Worm (Caenorhabditis elegans) whole organism, L4 larva: ENCODE results near the gene Y48B6A.5.

Experiments used
- D1046.2 ChIP-seq: fragments of 200-800 bp; sonication (Bioruptor generic); IDR thresholded peaks from 2 replicates; pipeline ENCODE4 v1.3.6; 2022; ENCODE audit warnings: missing genetic modification characterization, missing compliant biosample characterization
- F37D6.2 ChIP-seq: sonication (generic microtip); optimal IDR thresholded peaks from 2 replicates; lab custom pipeline; 2016; ENCODE audit warnings: mild to moderate bottlenecking, missing genetic modification characterization, missing compliant biosample characterization
- R02D3.7 ChIP-seq: fragments of 150-350 bp; sonication (generic microtip); optimal IDR thresholded peaks from 3 replicates; lab custom pipeline; 2014; ENCODE audit warnings: missing biosample characterization, missing genetic modification characterization
- T26A8.4 ChIP-seq: fragments of 200-800 bp; sonication (Bioruptor generic); IDR thresholded peaks from 2 replicates; pipeline ENCODE4 v1.3.6; 2022; ENCODE audit warnings: missing genetic modification characterization, missing compliant biosample characterization
- Y48G9A.11 ChIP-seq: fragments of 200-800 bp; sonication (Bioruptor generic); IDR thresholded peaks from 2 replicates; pipeline ENCODE4 v1.3.6; 2022; ENCODE audit warnings: missing genetic modification reagents, missing genetic modification characterization, missing compliant biosample characterization
- aly-2 ChIP-seq: sonication (generic microtip); optimal IDR thresholded peaks from 2 replicates; lab custom pipeline; 2018; ENCODE audit warnings: missing biosample characterization, missing genetic modification characterization
- arid-1 ChIP-seq: fragments of 200-800 bp; sonication (Bioruptor generic); conservative IDR thresholded peaks from 2 replicates; pipeline ENCODE4 v1.3.6; 2022; ENCODE audit warnings: missing genetic modification reagents, missing genetic modification characterization, missing compliant biosample characterization
- ceh-62 ChIP-seq: sonication (generic microtip); optimal IDR thresholded peaks from 2 replicates; lab custom pipeline; 2017; ENCODE audit warnings: missing biosample characterization, missing genetic modification characterization
- ceh-82 ChIP-seq: sonication (generic microtip); optimal IDR thresholded peaks from 2 replicates; lab custom pipeline; 2017; ENCODE audit warnings: missing biosample characterization, missing genetic modification characterization
- ces-1 ChIP-seq: fragments of 150-350 bp; sonication (generic microtip); optimal IDR thresholded peaks from 4 replicates; lab custom pipeline; 2014; ENCODE audit warnings: missing biosample characterization, missing genetic modification reagents, missing genetic modification characterization
- cey-2 ChIP-seq: sonication (generic microtip); optimal IDR thresholded peaks from 3 replicates; lab custom pipeline; 2017; ENCODE audit warnings: missing genetic modification characterization, mild to moderate bottlenecking, missing compliant biosample characterization, antibody characterized with exemption, borderline replicate concordance; ENCODE audit not compliant: insufficient read depth
- duxl-1 ChIP-seq: sonication (generic microtip); optimal IDR thresholded peaks from 2 replicates; lab custom pipeline; 2016; ENCODE audit warnings: mild to moderate bottlenecking, missing genetic modification characterization, moderate library complexity, missing compliant biosample characterization; ENCODE audit not compliant: poor library complexity
- egl-43 ChIP-seq: fragments of 200-800 bp; sonication (Bioruptor generic); IDR thresholded peaks from 2 replicates; pipeline ENCODE4 v1.3.6; 2022; ENCODE audit warnings: missing genetic modification reagents, missing genetic modification characterization, missing compliant biosample characterization
- fkh-10 ChIP-seq: fragments of 150-350 bp; optimal IDR thresholded peaks from 2 replicates; lab custom pipeline; 2014; ENCODE audit warnings: missing biosample characterization, missing genetic modification reagents, missing genetic modification characterization
- fos-1 ChIP-seq: fragments of 150-350 bp; optimal IDR thresholded peaks from 2 replicates; lab custom pipeline; 2014; ENCODE audit warnings: missing biosample characterization, missing genetic modification characterization
- gei-8 ChIP-seq: fragments of 200-800 bp; sonication (Bioruptor generic); optimal IDR thresholded peaks from 2 replicates; lab custom pipeline; 2018; ENCODE audit warnings: mild to moderate bottlenecking, missing genetic modification characterization, missing compliant biosample characterization
- hif-1 ChIP-seq, 2 experiments: sonication (generic microtip); optimal IDR thresholded peaks; 2 replicates each; lab custom pipeline; 2016 to 2017; ENCODE audit warnings: missing compliant biosample characterization in 2 of 2, missing genetic modification characterization in 2 of 2, missing genetic modification reagents in 2 of 2, missing genotype in 2 of 2, mild to moderate bottlenecking in 1 of 2
- lim-7 ChIP-seq: fragments of 200-800 bp; sonication (Bioruptor generic); IDR thresholded peaks from 2 replicates; pipeline ENCODE4 v1.3.6; 2022; ENCODE audit warnings: missing genetic modification characterization, missing compliant biosample characterization
- lin-1 ChIP-seq: fragments of 200-800 bp; sonication (Bioruptor generic); IDR thresholded peaks from 2 replicates; pipeline ENCODE4 v1.3.6; 2022; ENCODE audit warnings: missing genetic modification reagents, missing genetic modification characterization, missing compliant biosample characterization
- lin-13 ChIP-seq: fragments of 150-350 bp; optimal IDR thresholded peaks from 2 replicates; lab custom pipeline; 2014; ENCODE audit warnings: missing biosample characterization, missing genetic modification reagents, missing genetic modification characterization
- lin-38 ChIP-seq: fragments of 200-800 bp; sonication (Bioruptor generic); IDR thresholded peaks from 2 replicates; pipeline ENCODE4 v1.3.6; 2022; ENCODE audit warnings: missing genetic modification reagents, missing genetic modification characterization, missing compliant biosample characterization
- lir-3 ChIP-seq: sonication (generic microtip); optimal IDR thresholded peaks from 2 replicates; lab custom pipeline; 2016; ENCODE audit warnings: mild to moderate bottlenecking, missing genetic modification characterization, missing compliant biosample characterization
- lsy-2 ChIP-seq, 2 experiments: fragments of 150-350 bp in 1 of 2; sonication (generic microtip) in 1 of 2; optimal IDR thresholded peaks; 2 replicates each; lab custom pipeline; 2014 to 2017; ENCODE audit warnings: missing biosample characterization in 2 of 2, missing genetic modification characterization in 2 of 2
- mep-1 ChIP-seq: fragments of 150-350 bp; sonication (generic microtip); optimal IDR thresholded peaks from 3 replicates; lab custom pipeline; 2014; ENCODE audit warnings: missing biosample characterization, missing genetic modification characterization
- mxl-2 ChIP-seq: fragments of 200-800 bp; sonication (Bioruptor generic); conservative IDR thresholded peaks from 2 replicates; pipeline ENCODE4 v1.3.6; 2022; ENCODE audit warnings: missing genetic modification reagents, missing genetic modification characterization, missing compliant biosample characterization
- nhr-11 ChIP-seq: fragments of 150-350 bp; optimal IDR thresholded peaks from 2 replicates; lab custom pipeline; 2014; ENCODE audit warnings: missing biosample characterization, missing genetic modification characterization
- nhr-25 ChIP-seq: sonication (generic microtip); optimal IDR thresholded peaks from 2 replicates; lab custom pipeline; 2017; ENCODE audit warnings: missing genetic modification characterization, mild to moderate bottlenecking, missing compliant biosample characterization, antibody characterized with exemption, moderate library complexity, borderline replicate concordance; ENCODE audit not compliant: insufficient read depth
- nhr-6 ChIP-seq: fragments of 150-350 bp; optimal IDR thresholded peaks from 2 replicates; lab custom pipeline; 2014; ENCODE audit warnings: missing biosample characterization, missing genetic modification characterization
- nhr-76 ChIP-seq: fragments of 150-350 bp; optimal IDR thresholded peaks from 2 replicates; lab custom pipeline; 2014; ENCODE audit warnings: missing biosample characterization, missing genetic modification characterization
- nhr-77 ChIP-seq: fragments of 150-350 bp; optimal IDR thresholded peaks from 2 replicates; lab custom pipeline; 2014; ENCODE audit warnings: missing biosample characterization, missing genetic modification characterization
- pha-4 ChIP-seq, 2 experiments: fragments of 150-350 bp in 1 of 2; fragments of 200-800 bp in 1 of 2; sonication (Bioruptor generic) in 1 of 2; IDR thresholded peaks in 1 of 2; optimal IDR thresholded peaks in 1 of 2; 2 replicates each; pipeline versions ENCODE4 v1.3.6 to Lab custom; 2014 to 2022; ENCODE audit warnings: missing genetic modification characterization in 2 of 2, missing genetic modification reagents in 2 of 2, missing biosample characterization in 1 of 2, missing compliant biosample characterization in 1 of 2
- php-3 ChIP-seq: fragments of 200-800 bp; sonication (Bioruptor generic); IDR thresholded peaks from 2 replicates; pipeline ENCODE4 v1.3.6; 2022; ENCODE audit warnings: missing genetic modification reagents, missing genetic modification characterization, missing compliant biosample characterization
- pqm-1 ChIP-seq: sonication (generic microtip); optimal IDR thresholded peaks from 2 replicates; lab custom pipeline; 2017; ENCODE audit warnings: missing biosample characterization, missing genetic modification characterization
- rbr-2 ChIP-seq: sonication (generic microtip); optimal IDR thresholded peaks from 2 replicates; lab custom pipeline; 2016; ENCODE audit warnings: missing genotype, missing genetic modification characterization, missing compliant biosample characterization
- saeg-2 ChIP-seq: fragments of 200-800 bp; sonication (Bioruptor generic); IDR thresholded peaks from 2 replicates; pipeline ENCODE4 v1.3.6; 2022; ENCODE audit warnings: missing genetic modification reagents, missing genetic modification characterization, missing compliant biosample characterization
- set-16 ChIP-seq: fragments of 200-800 bp; sonication (Bioruptor generic); IDR thresholded peaks from 2 replicates; pipeline ENCODE4 v1.3.6; 2022; ENCODE audit warnings: missing genetic modification reagents, missing genetic modification characterization, missing compliant biosample characterization
- spr-3 ChIP-seq: fragments of 200-800 bp; sonication (Bioruptor generic); optimal IDR thresholded peaks from 2 replicates; lab custom pipeline; 2018; ENCODE audit warnings: mild to moderate bottlenecking, missing genetic modification characterization, missing compliant biosample characterization
- tra-1 ChIP-seq: fragments of 200-800 bp; sonication (Bioruptor generic); IDR thresholded peaks from 2 replicates; pipeline ENCODE4 v1.3.6; 2022; ENCODE audit warnings: missing genetic modification reagents, missing genetic modification characterization, missing compliant biosample characterization
- unc-39 ChIP-seq: sonication (generic microtip); optimal IDR thresholded peaks from 2 replicates; lab custom pipeline; 2017; ENCODE audit warnings: missing biosample characterization, missing genetic modification characterization
- unc-62 ChIP-seq, 3 experiments: fragments of 150-350 bp in 1 of 3; sonication (generic microtip); optimal IDR thresholded peaks in 2 of 3; peaks in 1 of 3; 1 replicate in 1 of 3; 2 replicates in 2 of 3; lab custom pipeline; 2014 to 2017; ENCODE audit warnings: missing biosample characterization in 3 of 3, missing genetic modification characterization in 3 of 3, missing genetic modification reagents in 3 of 3, missing genotype in 1 of 3
- zag-1 ChIP-seq: fragments of 150-350 bp; optimal IDR thresholded peaks from 2 replicates; lab custom pipeline; 2014; ENCODE audit warnings: missing biosample characterization, missing genetic modification characterization
- zfp-2 ChIP-seq: sonication (generic microtip); optimal IDR thresholded peaks from 2 replicates; lab custom pipeline; 2016; ENCODE audit warnings: mild to moderate bottlenecking, missing genetic modification characterization, missing compliant biosample characterization
- zfp-3 ChIP-seq: fragments of 200-800 bp; sonication (Bioruptor generic); conservative IDR thresholded peaks from 2 replicates; pipeline ENCODE4 v1.3.6; 2022; ENCODE audit warnings: missing genetic modification reagents, missing genetic modification characterization, missing compliant biosample characterization
- zip-2 ChIP-seq: fragments of 150-350 bp; optimal IDR thresholded peaks from 2 replicates; lab custom pipeline; 2014; ENCODE audit warnings: missing biosample characterization, missing genetic modification characterization

Y48B6A.5 gene

ce11 chrII:14154357-14154756, 20.6 kb downstream of the Y48B6A.5 start, which contains the start of gene Y48B6A.1 (continued):
- TF ChIP-seq pha-4 (GFP tag; IDR thresholded peaks at IDR 0.05; lab: Robert Waterston, UW), result peak; percentile 76; the same call in 1 of the 2 replicates
- TF ChIP-seq pha-4 (tag; optimal IDR thresholded peaks at IDR 0.05; lab: Kevin White, UChicago), result peak; percentile 99
- TF ChIP-seq php-3 (GFP tag; lab: Robert Waterston, UW), result 0 out of 2 replicates have a peak, but pooled peaks have one; percentile 35
- 0 out of 2 replicates have a peak, but pooled peaks have one; percentile 45 for TF ChIP-seq tra-1 (GFP tag; lab: Robert Waterston, UW)
- TF ChIP-seq gei-8 (GFP tag; lab: Kevin White, UChicago), result no peak
- TF ChIP-seq arid-1 (GFP tag; lab: Robert Waterston, UW), result peak; percentile 90
- TF ChIP-seq zip-2 (tag; lab: Kevin White, UChicago), result peak; percentile 42
- TF ChIP-seq lin-1 (GFP tag; lab: Robert Waterston, UW), result no peak
- TF ChIP-seq egl-43 (GFP tag; lab: Robert Waterston, UW), result 0 out of 2 replicates have a peak, but pooled peaks have one; percentile 64
- peak; percentile 99 for TF ChIP-seq nhr-77
- peak; percentile 87; the same call in 1 of the 2 replicates for TF ChIP-seq D1046.2
- 0 out of 2 replicates have a peak, but pooled peaks have one; percentile 42 for TF ChIP-seq mxl-2 (GFP tag; lab: Robert Waterston, UW)
- 0 out of 2 replicates have a peak, but pooled peaks have one; percentile 35 for TF ChIP-seq saeg-2
- TF ChIP-seq set-16 (GFP tag; lab: Robert Waterston, UW), result no peak
- no peak for TF ChIP-seq zag-1 (tag; lab: Kevin White, UChicago)
- peak; percentile 49 for TF ChIP-seq zfp-2 (tag; lab: Kevin White, UChicago)
- peak; percentile 4 for TF ChIP-seq spr-3 (GFP tag; lab: Kevin White, UChicago)
- TF ChIP-seq ceh-62 (tag; lab: Kevin White, UChicago), result no peak
- TF ChIP-seq aly-2 (tag; lab: Kevin White, UChicago), result no peak
- no peak for TF ChIP-seq lir-3
- TF ChIP-seq pqm-1 (tag; lab: Kevin White, UChicago), result peak; percentile 75
- TF ChIP-seq ceh-82, result no peak
- peak; percentile 86 for TF ChIP-seq fkh-10 (GFP tag; lab: Kevin White, UChicago)
- TF ChIP-seq lin-38 (GFP tag; lab: Robert Waterston, UW), result peak; percentile 99
- no peak for TF ChIP-seq unc-39 (tag; lab: Kevin White, UChicago)
- TF ChIP-seq ces-1 (GFP tag; lab: Kevin White, UChicago), result peak; percentile 17
- TF ChIP-seq cey-2 (tag; lab: Kevin White, UChicago), result no peak
- TF ChIP-seq nhr-25 (tag; lab: Kevin White, UChicago), result peak; percentile 77
- TF ChIP-seq nhr-6, result peak; percentile 86
- TF ChIP-seq lim-7 (GFP tag; lab: Robert Waterston, UW), result 0 out of 2 replicates have a peak, but pooled peaks have one; percentile 52
- peak; percentile 88 for TF ChIP-seq duxl-1 (tag; lab: Kevin White, UChicago)
- peak; percentile 84 for TF ChIP-seq zfp-3
- TF ChIP-seq F37D6.2 (tag; lab: Kevin White, UChicago), result peak; percentile 70
- peak; percentile 59; the same call in 1 of the 2 replicates for TF ChIP-seq Y48G9A.11 (GFP tag; lab: Robert Waterston, UW)

DNA sequence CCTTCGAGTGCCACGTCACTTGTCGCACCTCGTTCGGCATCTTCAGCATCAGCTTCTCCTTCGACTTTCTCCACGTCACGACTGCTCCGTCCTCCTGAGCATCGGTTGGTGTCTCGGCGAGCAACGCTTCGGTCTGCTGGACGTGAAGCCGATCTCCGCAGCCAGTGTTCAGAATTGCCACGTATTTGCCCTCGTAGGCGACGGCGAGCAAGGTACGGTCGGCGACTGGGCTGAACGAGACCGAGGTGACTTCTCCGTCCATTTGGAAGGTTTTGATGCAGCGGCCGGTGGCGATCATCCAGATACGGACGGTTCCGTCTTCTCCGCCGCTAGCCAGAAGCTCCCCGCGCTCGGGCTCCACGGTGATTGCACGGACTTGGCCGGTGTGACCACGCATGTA, 22.7 kb downstream of the Y48B6A.5 start:
- TF ChIP-seq set-16 (GFP tag; lab: Robert Waterston, UW) (peak; percentile 89), egl-43 (GFP tag; lab: Robert Waterston, UW) (0 out of 2 replicates have a peak, but pooled peaks have one; percentile 11), zfp-2 (tag; lab: Kevin White, UChicago) (no peak), unc-62 (GFP tag; optimal IDR thresholded peaks at IDR 0.05 in 1 of 2; lab: Kevin White, UChicago) (peak in 1 of 2 experiments; percentile 39), unc-62 (tag; optimal IDR thresholded peaks at IDR 0.05; lab: Kevin White, UChicago) (no peak), nhr-11 (no peak)

DNA sequence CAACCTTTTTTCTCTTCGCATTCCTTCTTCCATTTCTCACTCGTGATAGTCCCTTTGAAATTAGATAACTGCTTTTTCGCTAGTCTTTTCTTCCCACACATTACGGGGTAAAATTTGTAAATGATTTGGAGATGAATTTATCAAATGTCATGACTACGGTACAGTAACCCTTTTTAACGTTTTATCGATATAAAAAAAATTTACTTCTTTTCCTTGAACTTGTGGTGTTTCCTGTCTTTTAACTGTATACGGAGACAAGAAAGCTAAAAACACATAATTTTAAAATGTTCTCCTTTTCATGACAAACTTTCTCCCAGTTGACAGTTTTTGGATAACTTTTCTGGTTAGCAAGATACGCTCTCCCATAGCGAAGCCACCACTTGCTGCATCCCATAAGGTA, 25.0 kb downstream of the Y48B6A.5 start, which contains the start of gene W03H9.1:
W03H9.1 (minus strand) TSS at position 101 of the 400 bp plus-strand sequence.
- TF ChIP-seq R02D3.7 (tag; lab: Kevin White, UChicago) (no peak), unc-62 (GFP tag; optimal IDR thresholded peaks at IDR 0.05 in 1 of 2; lab: Kevin White, UChicago) (no peak), unc-62 (tag; optimal IDR thresholded peaks at IDR 0.05; lab: Kevin White, UChicago) (no peak), hif-1 (tag; optimal IDR thresholded peaks at IDR 0.05; lab: Kevin White, UChicago) (no peak), php-3 (GFP tag; lab: Robert Waterston, UW) (no peak), set-16 (GFP tag; lab: Robert Waterston, UW) (no peak), egl-43 (GFP tag; lab: Robert Waterston, UW) (no peak), fos-1 (tag; lab: Kevin White, UChicago) (no peak), lsy-2 (tag; optimal IDR thresholded peaks at IDR 0.05; lab: Kevin White, UChicago) (no peak), mep-1 (tag; lab: Kevin White, UChicago) (no peak), nhr-76 (tag; lab: Kevin White, UChicago) (no peak), T26A8.4 (GFP tag; lab: Robert Waterston, UW) (no peak), lin-13 (GFP tag; lab: Kevin White, UChicago) (no peak), rbr-2 (tag; lab: Kevin White, UChicago) (no peak)
